Worm (Caenorhabditis elegans) whole organism, late embryonic: ENCODE measurements around the gene gba-3.

Experiments
- C08G9.2 ChIP-seq: sonication (generic microtip); optimal IDR thresholded peaks from 2 replicates; lab custom pipeline; 2016; ENCODE audit warnings: mild to moderate bottlenecking, missing genetic modification characterization, moderate library complexity, missing compliant biosample characterization
- C38D4.7 ChIP-seq: fragments of 200-800 bp; sonication (Bioruptor generic); optimal IDR thresholded peaks from 2 replicates; lab custom pipeline; 2018; ENCODE audit warnings: mild to moderate bottlenecking, missing genetic modification characterization, moderate library complexity, missing compliant biosample characterization
- K02D7.2 ChIP-seq: sonication (generic microtip); optimal IDR thresholded peaks from 2 replicates; lab custom pipeline; 2017; ENCODE audit warnings: mild to moderate bottlenecking, missing genetic modification characterization, missing compliant biosample characterization
- K09A11.1 ChIP-seq: sonication (generic microtip); optimal IDR thresholded peaks from 2 replicates; lab custom pipeline; 2017; ENCODE audit warnings: antibody characterized with exemption, mild to moderate bottlenecking, missing genetic modification characterization, missing compliant biosample characterization; ENCODE audit not compliant: insufficient read depth
- T23F11.4 ChIP-seq: fragments of 200-800 bp; sonication (Bioruptor generic); optimal IDR thresholded peaks from 2 replicates; lab custom pipeline; 2018; ENCODE audit warnings: mild to moderate bottlenecking, missing genetic modification characterization, missing compliant biosample characterization
- Y22D7AL.16 ChIP-seq: sonication (generic microtip); optimal IDR thresholded peaks from 2 replicates; lab custom pipeline; 2016; ENCODE audit warnings: missing genetic modification characterization, missing compliant biosample characterization
- ahr-1 ChIP-seq: sonication (generic microtip); optimal IDR thresholded peaks from 2 replicates; lab custom pipeline; 2016; ENCODE audit warnings: missing genetic modification characterization, missing compliant biosample characterization
- ama-1 ChIP-seq: fragments of 150-350 bp; optimal IDR thresholded peaks from 2 replicates; lab custom pipeline; 2014
- ceh-14 ChIP-seq: sonication (generic microtip); optimal IDR thresholded peaks from 2 replicates; lab custom pipeline; 2016; ENCODE audit warnings: missing genotype, missing genetic modification characterization, missing compliant biosample characterization
- ceh-30 ChIP-seq: fragments of 150-350 bp; optimal IDR thresholded peaks from 2 replicates; lab custom pipeline; 2014; ENCODE audit warnings: missing biosample characterization, missing genetic modification characterization
- ceh-31 ChIP-seq: sonication (generic microtip); optimal IDR thresholded peaks from 2 replicates; lab custom pipeline; 2016; ENCODE audit warnings: missing genetic modification characterization, missing compliant biosample characterization
- ceh-34 ChIP-seq: sonication (generic microtip); optimal IDR thresholded peaks from 2 replicates; lab custom pipeline; 2016; ENCODE audit warnings: mild to moderate bottlenecking, missing genetic modification characterization, missing compliant biosample characterization
- ceh-45 ChIP-seq: fragments of 200-800 bp; sonication (Bioruptor generic); IDR thresholded peaks from 2 replicates; pipeline ENCODE4 v1.3.6; 2022; ENCODE audit warnings: missing genetic modification reagents, missing genetic modification characterization, missing compliant biosample characterization
- ceh-48 ChIP-seq: sonication (generic microtip); optimal IDR thresholded peaks from 2 replicates; lab custom pipeline; 2016; ENCODE audit warnings: missing genetic modification characterization, inconsistent platforms, missing compliant biosample characterization
- ceh-6 ChIP-seq: fragments of 200-800 bp; sonication (Bioruptor generic); optimal IDR thresholded peaks from 2 replicates; lab custom pipeline; 2018; ENCODE audit warnings: mild to moderate bottlenecking, missing genetic modification characterization, missing compliant biosample characterization
- ceh-9 ChIP-seq: sonication (generic microtip); optimal IDR thresholded peaks from 2 replicates; lab custom pipeline; 2016; ENCODE audit warnings: mild to moderate bottlenecking, missing genetic modification characterization, inconsistent platforms, missing compliant biosample characterization
- dmd-4 ChIP-seq: sonication (generic microtip); optimal IDR thresholded peaks from 2 replicates; lab custom pipeline; 2016; ENCODE audit warnings: borderline replicate concordance, missing genetic modification characterization, missing compliant biosample characterization
- dve-1 ChIP-seq: sonication (generic microtip); optimal IDR thresholded peaks from 2 replicates; lab custom pipeline; 2017; ENCODE audit warnings: antibody characterized with exemption, mild to moderate bottlenecking, missing genetic modification characterization, missing compliant biosample characterization
- elt-2 ChIP-seq: sonication (generic microtip); optimal IDR thresholded peaks from 2 replicates; lab custom pipeline; 2016; ENCODE audit warnings: missing genetic modification reagents, missing genetic modification characterization, missing compliant biosample characterization
- elt-4 ChIP-seq: sonication (generic microtip); optimal IDR thresholded peaks from 2 replicates; lab custom pipeline; 2016; ENCODE audit warnings: missing genetic modification characterization, missing compliant biosample characterization
- ets-4 ChIP-seq: sonication (generic microtip); optimal IDR thresholded peaks from 2 replicates; lab custom pipeline; 2016; ENCODE audit warnings: missing genetic modification characterization, missing compliant biosample characterization
- eyg-1 ChIP-seq: sonication (generic microtip); optimal IDR thresholded peaks from 2 replicates; lab custom pipeline; 2016; ENCODE audit warnings: missing genotype, missing genetic modification characterization, missing compliant biosample characterization
- gmeb-2 ChIP-seq: sonication (generic microtip); optimal IDR thresholded peaks from 2 replicates; lab custom pipeline; 2016; ENCODE audit warnings: missing genetic modification characterization, inconsistent platforms, missing compliant biosample characterization
- hlh-13 ChIP-seq: fragments of 200-800 bp; sonication (Bioruptor generic); optimal IDR thresholded peaks from 2 replicates; lab custom pipeline; 2018; ENCODE audit warnings: mild to moderate bottlenecking, missing genetic modification characterization, missing compliant biosample characterization
- hlh-15 ChIP-seq: sonication (generic microtip); optimal IDR thresholded peaks from 2 replicates; lab custom pipeline; 2016; ENCODE audit warnings: missing genetic modification characterization, missing compliant biosample characterization
- hlh-30 ChIP-seq: sonication (generic microtip); optimal IDR thresholded peaks from 2 replicates; lab custom pipeline; 2017; ENCODE audit warnings: antibody characterized with exemption, missing genetic modification characterization, missing compliant biosample characterization; ENCODE audit not compliant: insufficient read depth
- hlh-6 ChIP-seq: sonication (generic microtip); optimal IDR thresholded peaks from 2 replicates; lab custom pipeline; 2016; ENCODE audit warnings: missing genotype, missing genetic modification characterization, missing compliant biosample characterization
- lin-11 ChIP-seq: fragments of 200-800 bp; sonication (Bioruptor generic); optimal IDR thresholded peaks from 2 replicates; lab custom pipeline; 2018; ENCODE audit warnings: mild to moderate bottlenecking, missing genetic modification characterization, missing compliant biosample characterization
- mec-3 ChIP-seq: sonication (generic microtip); optimal IDR thresholded peaks from 2 replicates; lab custom pipeline; 2016; ENCODE audit warnings: borderline replicate concordance, missing genetic modification characterization, missing compliant biosample characterization
- nhr-11 ChIP-seq: fragments of 150-350 bp; optimal IDR thresholded peaks from 2 replicates; lab custom pipeline; 2014; ENCODE audit warnings: missing biosample characterization, missing genetic modification characterization
- npax-4 ChIP-seq: sonication (generic microtip); optimal IDR thresholded peaks from 2 replicates; lab custom pipeline; 2016; ENCODE audit warnings: missing genetic modification characterization, missing compliant biosample characterization
- pat-9 ChIP-seq: fragments of 200-800 bp; sonication (Bioruptor generic); optimal IDR thresholded peaks from 2 replicates; lab custom pipeline; 2018; ENCODE audit warnings: mild to moderate bottlenecking, missing genetic modification characterization, moderate library complexity, missing compliant biosample characterization
- pha-2 ChIP-seq: sonication (generic microtip); optimal IDR thresholded peaks from 2 replicates; lab custom pipeline; 2017; ENCODE audit warnings: mild to moderate bottlenecking, missing genetic modification characterization, missing compliant biosample characterization
- pha-4 ChIP-seq: fragments of 150-350 bp; optimal IDR thresholded peaks from 2 replicates; lab custom pipeline; 2018; ENCODE audit warnings: missing biosample characterization, missing genetic modification reagents, missing genetic modification characterization
- ref-2 ChIP-seq: sonication (generic microtip); optimal IDR thresholded peaks from 2 replicates; lab custom pipeline; 2016; ENCODE audit warnings: missing genetic modification characterization, missing compliant biosample characterization
- rnt-1 ChIP-seq: sonication (generic microtip); optimal IDR thresholded peaks from 2 replicates; lab custom pipeline; 2016; ENCODE audit warnings: missing genetic modification characterization, missing compliant biosample characterization
- syd-9 ChIP-seq: sonication (generic microtip); optimal IDR thresholded peaks from 2 replicates; lab custom pipeline; 2016; ENCODE audit warnings: mild to moderate bottlenecking, missing genetic modification characterization, moderate library complexity, missing compliant biosample characterization
- tbx-2 ChIP-seq: sonication (generic microtip); optimal IDR thresholded peaks from 2 replicates; lab custom pipeline; 2016; ENCODE audit warnings: missing genetic modification characterization, missing compliant biosample characterization
- tbx-7 ChIP-seq: sonication (generic microtip); optimal IDR thresholded peaks from 2 replicates; lab custom pipeline; 2016; ENCODE audit warnings: missing genotype, missing genetic modification characterization, missing compliant biosample characterization
- unc-55 ChIP-seq: sonication (generic microtip); optimal IDR thresholded peaks from 2 replicates; lab custom pipeline; 2017; ENCODE audit warnings: missing biosample characterization, missing genetic modification reagents, missing genetic modification characterization
- ztf-16 ChIP-seq: sonication (generic microtip); optimal IDR thresholded peaks from 2 replicates; lab custom pipeline; 2017; ENCODE audit warnings: missing genetic modification characterization, missing compliant biosample characterization

gba-3 gene

DNA sequence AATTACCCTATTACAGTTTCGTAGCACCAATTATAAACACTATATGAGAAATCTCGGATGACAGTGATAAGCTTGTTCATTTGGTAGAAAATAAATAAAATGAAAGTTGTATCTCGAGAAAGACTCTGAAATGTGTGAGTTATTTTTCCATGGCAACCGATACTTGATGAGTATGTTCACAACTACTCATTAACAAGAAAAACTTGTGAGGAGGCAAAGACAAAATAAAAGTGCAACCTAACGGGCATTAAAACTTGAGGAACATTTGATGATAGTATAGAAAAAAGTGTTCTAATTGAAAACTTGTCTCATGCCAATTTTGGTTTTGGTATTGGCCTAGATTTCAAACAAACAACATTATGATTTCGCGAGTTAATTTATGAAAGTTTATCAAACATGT lies 36.6 kb upstream of the gba-3 start, which contains the start of gene gcy-27:
TSS of gene gcy-27 (minus strand) at position 101 of the 400 bp plus-strand sequence.
- TF ChIP-seq ceh-6 (no peak), unc-55 (no peak), elt-2 (no peak), nhr-11 (tag; lab: Kevin White, UChicago) (no peak), npax-4 (tag; lab: Kevin White, UChicago) (no peak), pat-9 (no peak), ceh-9 (tag; lab: Kevin White, UChicago) (no peak), tbx-2 (tag; lab: Kevin White, UChicago) (no peak), ztf-16 (tag; lab: Kevin White, UChicago) (no peak), pha-2 (tag; lab: Kevin White, UChicago) (no peak), hlh-15 (tag; lab: Kevin White, UChicago) (no peak), C08G9.2 (tag; lab: Kevin White, UChicago) (no peak), T23F11.4 (GFP tag; lab: Kevin White, UChicago) (no peak), hlh-6 (tag; lab: Kevin White, UChicago) (no peak), ceh-14 (tag; lab: Kevin White, UChicago) (no peak), mec-3 (tag; lab: Kevin White, UChicago) (no peak), eyg-1 (tag; lab: Kevin White, UChicago) (no peak), gmeb-2 (tag; lab: Kevin White, UChicago) (no peak), ama-1 (lab: Kevin White, UChicago) (no peak)

DNA sequence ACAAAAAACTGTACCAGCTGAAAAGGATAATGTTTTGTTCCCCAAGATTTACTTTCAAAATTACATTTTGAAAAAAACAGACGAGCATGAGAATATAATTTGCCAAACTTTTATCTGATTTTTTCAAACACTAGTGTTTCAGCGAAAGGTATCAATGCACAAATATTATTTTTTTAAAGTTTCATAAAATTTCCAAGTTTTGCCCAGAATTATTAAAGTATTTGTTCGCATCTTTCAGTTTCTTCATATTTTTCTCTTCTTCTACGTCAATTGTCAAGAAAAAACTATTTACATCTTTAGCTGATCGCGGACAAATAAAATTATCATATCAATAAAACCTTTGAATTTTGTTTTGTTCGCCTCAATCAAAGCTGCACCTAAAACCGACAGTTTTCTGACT lies 36.1 kb upstream of the gba-3 start, which contains the start of gene C06A12.8:
TSS of gene C06A12.8 (plus strand) at position 301 of the 400 bp plus-strand sequence.
- TF ChIP-seq elt-2 = no peak
- TF ChIP-seq ceh-48 = no peak
- no peak for TF ChIP-seq hlh-15 (tag; lab: Kevin White, UChicago)

DNA sequence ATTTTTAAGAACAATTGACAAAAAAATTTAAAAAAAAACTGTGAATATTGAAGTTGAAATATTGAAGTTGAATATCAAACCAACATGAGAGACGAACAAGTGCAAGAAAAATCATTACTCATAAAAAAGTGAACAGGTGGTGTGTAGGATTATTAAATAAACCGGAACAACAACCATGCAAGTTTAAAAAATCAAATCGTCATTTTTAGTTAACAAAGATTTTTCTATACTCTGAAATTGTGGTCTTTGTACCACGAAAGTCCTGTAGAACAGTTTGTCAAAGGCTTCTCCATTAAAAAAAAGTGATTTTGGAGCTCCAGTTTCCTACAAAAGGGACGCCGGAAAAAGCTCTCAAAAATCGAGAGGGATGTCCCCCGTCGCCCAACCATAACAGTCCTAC lies 33.1 kb upstream of the gba-3 start, which contains the start of gene C06A12.19:
TSS of gene C06A12.19 (minus strand) at position 101 of the 400 bp plus-strand sequence.
- TF ChIP-seq ceh-45 (no peak), K02D7.2 (no peak), hlh-13 (GFP tag; lab: Kevin White, UChicago) (no peak), unc-55 (no peak), dve-1 (tag; lab: Kevin White, UChicago) (no peak), ceh-48 (no peak), hlh-30 (tag; lab: Kevin White, UChicago) (no peak), ceh-30 (tag; lab: Kevin White, UChicago) (no peak), rnt-1 (tag; lab: Kevin White, UChicago) (no peak), ceh-34 (tag; lab: Kevin White, UChicago) (no peak), ets-4 (no peak), hlh-15 (tag; lab: Kevin White, UChicago) (no peak), ref-2 (no peak), gmeb-2 (tag; lab: Kevin White, UChicago) (no peak), ceh-9 (tag; lab: Kevin White, UChicago) (no peak)

DNA sequence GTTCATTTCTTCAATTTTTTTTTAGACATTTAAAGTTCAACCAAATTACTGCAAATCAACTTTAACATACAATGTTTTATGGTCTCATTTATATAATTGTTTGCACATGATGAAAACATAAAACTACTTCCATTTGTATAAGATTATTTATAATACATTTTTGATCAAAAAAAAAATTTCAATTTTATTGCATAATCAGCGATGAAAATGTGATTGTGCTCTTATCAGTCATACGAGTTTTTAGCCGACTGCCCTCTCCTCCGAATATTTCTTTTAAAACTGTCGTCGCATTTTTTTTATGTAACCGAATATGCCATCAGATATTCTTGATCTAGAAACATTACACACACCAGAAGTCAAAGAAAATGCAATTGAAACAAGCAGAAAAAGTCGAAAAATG lies 32.7 kb upstream of the gba-3 start, which contains the start of gene F08A7.1:
TSS of gene F08A7.1 (plus strand) at position 191 of the 400 bp plus-strand sequence.
- TF ChIP-seq Y22D7AL.16 (no peak), elt-4 (no peak), syd-9 (tag; lab: Kevin White, UChicago) (no peak), ceh-9 (tag; lab: Kevin White, UChicago) (no peak), lin-11 (tag; lab: Kevin White, UChicago) (no peak), C38D4.7 (GFP tag; lab: Kevin White, UChicago) (no peak), ama-1 (lab: Kevin White, UChicago) (no peak), ceh-31 (tag; lab: Kevin White, UChicago) (no peak), K09A11.1 (no peak), K02D7.2 (no peak), ceh-14 (tag; lab: Kevin White, UChicago) (no peak), pha-4 (tag; lab: Kevin White, UChicago) (no peak), ceh-6 (no peak), unc-55 (no peak), dmd-4 (no peak), rnt-1 (tag; lab: Kevin White, UChicago) (no peak), ets-4 (no peak), tbx-7 (tag; lab: Kevin White, UChicago) (no peak), ahr-1 (tag; lab: Kevin White, UChicago) (no peak)
